In the genomic region with DNA sequence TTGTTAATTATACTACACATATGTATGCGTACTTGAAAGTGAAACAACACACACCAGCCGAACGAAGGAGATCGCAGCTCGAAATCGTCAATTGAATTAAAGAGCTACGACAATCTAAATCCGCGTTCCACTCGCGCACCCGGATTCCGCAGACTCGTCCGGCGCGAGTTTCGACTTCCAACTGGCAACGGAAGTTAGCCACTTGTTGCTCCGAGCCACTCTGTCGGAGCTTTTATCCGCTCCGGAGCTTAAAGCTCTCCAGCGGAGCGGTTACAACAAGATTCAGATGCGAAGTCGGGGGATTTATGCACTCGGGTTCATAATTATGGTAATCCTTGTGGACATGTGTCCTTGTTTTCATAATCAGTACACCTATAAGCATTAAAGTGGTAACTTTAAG, we compare ENCODE assay signal across 1 fruit fly cellular context.
TF ChIP-seq lines count a peak whose summit lies in the region.

A gene (minus strand): TSS at position 173 of the 400 bp plus-strand sequence.

TF ChIP-seq in whole organism, embryonic, 481 proteins besides CTCF, POLR2A, EP300 and RAD21 (continued from another document):
- TF ChIP-seq CG16815 (GFP tag; optimal IDR thresholded peaks at IDR 0.05; lab: Kevin White, UChicago) (no peak), CG13894 (tag; optimal IDR thresholded peaks at IDR 0.05; lab: Kevin White, UChicago) (peak; percentile 72), sisA (GFP tag; IDR thresholded peaks at IDR 0.05; lab: Robert Waterston, UW) (no peak), CG5180 (GFP tag; optimal IDR thresholded peaks at IDR 0.05; lab: Kevin White, UChicago) (peak; percentile 47), CG6254 (GFP tag; optimal IDR thresholded peaks at IDR 0.05; lab: Kevin White, UChicago) (no peak), CG10147 (GFP tag; optimal IDR thresholded peaks at IDR 0.05; lab: Kevin White, UChicago) (peak; percentile 32), CG2875 (GFP tag; optimal IDR thresholded peaks at IDR 0.05; lab: Kevin White, UChicago) (peak; percentile 26), kah (GFP tag; optimal IDR thresholded peaks at IDR 0.05; lab: Kevin White, UChicago) (peak; percentile 98), E2f1 (GFP tag; IDR thresholded peaks at IDR 0.05; lab: Robert Waterston, UW) (no peak), inv (GFP tag; IDR thresholded peaks at IDR 0.05; lab: Robert Waterston, UW; ENCODE audit: partially characterized antibody) (no peak), Sry-δ (GFP tag; optimal IDR thresholded peaks at IDR 0.05; lab: Kevin White, UChicago) (no peak)
